Worm (Caenorhabditis elegans): ENCODE measurements around the gene F46B3.15.

DNA sequence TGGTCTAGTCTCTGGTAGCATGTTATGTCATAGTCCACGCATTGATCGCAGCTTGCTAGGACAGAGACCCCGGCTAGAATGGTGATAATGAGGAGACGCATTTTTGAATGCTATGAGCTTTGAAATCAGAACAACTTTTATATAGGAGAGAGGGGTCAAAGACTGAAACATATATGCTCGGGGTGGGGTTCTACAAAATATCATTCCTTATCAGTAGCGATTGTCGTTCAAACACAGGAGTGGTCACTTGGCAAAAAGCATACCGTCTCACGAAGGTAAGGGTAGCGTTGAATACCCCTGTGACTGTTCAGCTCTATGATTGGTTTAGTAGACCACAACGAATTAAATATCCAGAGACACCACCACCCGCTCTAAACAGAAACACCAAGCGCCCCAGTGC is 36.4 kb downstream of the F46B3.15 start, which contains the start of gene F46B3.1:
- TF ChIP-seq ces-1 (GFP tag; optimal IDR thresholded peaks at IDR 0.05) (no peak), fkh-10 (GFP tag; optimal IDR thresholded peaks at IDR 0.05) (no peak), fos-1 (tag; optimal IDR thresholded peaks at IDR 0.05) (no peak), lin-13 (GFP tag; optimal IDR thresholded peaks at IDR 0.05) (no peak), unc-62 (GFP tag; optimal IDR thresholded peaks at IDR 0.05) (no peak), nhr-77 (tag; optimal IDR thresholded peaks at IDR 0.05) (no peak), ztf-11 (tag; optimal IDR thresholded peaks at IDR 0.05) (no peak), lin-39 (tag; optimal IDR thresholded peaks at IDR 0.05) (no peak), isw-1 (GFP tag; IDR thresholded peaks at IDR 0.05) (no peak)

Data from whole organism, L1 larva.